Worm (Caenorhabditis elegans) whole organism, young adult: ENCODE results near the gene W02A2.5.

Experiments used
- B0336.3 ChIP-seq: fragments of 200-800 bp; sonication (Bioruptor generic); IDR thresholded peaks from 2 replicates; pipeline ENCODE4 v1.3.6; 2022; ENCODE audit warnings: missing genetic modification characterization, missing compliant biosample characterization
- T07F8.4 ChIP-seq: sonication (generic microtip); optimal IDR thresholded peaks from 2 replicates; lab custom pipeline; 2016; ENCODE audit warnings: mild to moderate bottlenecking, missing genetic modification characterization, moderate library complexity, missing compliant biosample characterization
- T26A5.8 ChIP-seq: sonication (generic microtip); optimal IDR thresholded peaks from 2 replicates; lab custom pipeline; 2016; ENCODE audit warnings: missing genetic modification characterization, missing compliant biosample characterization
- Y53G8AR.9 ChIP-seq: fragments of 200-800 bp; sonication (Bioruptor generic); conservative IDR thresholded peaks from 2 replicates; pipeline ENCODE4 v1.3.6; 2022; ENCODE audit warnings: missing genetic modification reagents, missing genetic modification characterization, missing compliant biosample characterization
- ama-1 ChIP-seq, 3 experiments: fragments of 150-350 bp in 1 of 3; sonication (generic microtip) in 2 of 3; optimal IDR thresholded peaks; 2 replicates each; lab custom pipeline; 2014 to 2018; ENCODE audit warnings: missing biosample characterization in 2 of 3, missing genetic modification characterization in 2 of 3, missing genetic modification reagents in 2 of 3
- aptf-3 ChIP-seq: fragments of 200-800 bp; sonication (Bioruptor generic); IDR thresholded peaks from 2 replicates; pipeline ENCODE4 v1.3.6; 2022; ENCODE audit warnings: missing genetic modification characterization, missing compliant biosample characterization
- ceh-27 ChIP-seq: fragments of 200-800 bp; sonication (Bioruptor generic); optimal IDR thresholded peaks from 2 replicates; lab custom pipeline; 2018; ENCODE audit warnings: mild to moderate bottlenecking, missing genetic modification characterization, moderate library complexity, missing compliant biosample characterization
- ceh-40 ChIP-seq: fragments of 200-800 bp; sonication (Bioruptor generic); IDR thresholded peaks from 2 replicates; pipeline ENCODE4 v1.3.6; 2022; ENCODE audit warnings: missing genetic modification characterization, missing compliant biosample characterization
- fkh-3 ChIP-seq: sonication (generic microtip); optimal IDR thresholded peaks from 2 replicates; lab custom pipeline; 2016; ENCODE audit warnings: mild to moderate bottlenecking, missing genetic modification characterization, missing compliant biosample characterization
- lin-35 ChIP-seq, 3 experiments: fragments of 150-350 bp in 2 of 3; sonication (generic microtip) in 1 of 3; optimal IDR thresholded peaks; 2 replicates each; lab custom pipeline; 2014 to 2018; ENCODE audit warnings: missing biosample characterization in 3 of 3, missing genetic modification characterization in 3 of 3, missing genetic modification reagents in 3 of 3
- pha-4 ChIP-seq: fragments of 150-350 bp; sonication (generic microtip); optimal IDR thresholded peaks from 2 replicates; lab custom pipeline; 2014; ENCODE audit warnings: missing biosample characterization, missing genetic modification reagents, missing genetic modification characterization
- sea-2 ChIP-seq: fragments of 200-800 bp; sonication (Bioruptor generic); IDR thresholded peaks from 2 replicates; pipeline ENCODE4 v1.3.6; 2022; ENCODE audit warnings: missing genetic modification characterization, missing compliant biosample characterization

DNA sequence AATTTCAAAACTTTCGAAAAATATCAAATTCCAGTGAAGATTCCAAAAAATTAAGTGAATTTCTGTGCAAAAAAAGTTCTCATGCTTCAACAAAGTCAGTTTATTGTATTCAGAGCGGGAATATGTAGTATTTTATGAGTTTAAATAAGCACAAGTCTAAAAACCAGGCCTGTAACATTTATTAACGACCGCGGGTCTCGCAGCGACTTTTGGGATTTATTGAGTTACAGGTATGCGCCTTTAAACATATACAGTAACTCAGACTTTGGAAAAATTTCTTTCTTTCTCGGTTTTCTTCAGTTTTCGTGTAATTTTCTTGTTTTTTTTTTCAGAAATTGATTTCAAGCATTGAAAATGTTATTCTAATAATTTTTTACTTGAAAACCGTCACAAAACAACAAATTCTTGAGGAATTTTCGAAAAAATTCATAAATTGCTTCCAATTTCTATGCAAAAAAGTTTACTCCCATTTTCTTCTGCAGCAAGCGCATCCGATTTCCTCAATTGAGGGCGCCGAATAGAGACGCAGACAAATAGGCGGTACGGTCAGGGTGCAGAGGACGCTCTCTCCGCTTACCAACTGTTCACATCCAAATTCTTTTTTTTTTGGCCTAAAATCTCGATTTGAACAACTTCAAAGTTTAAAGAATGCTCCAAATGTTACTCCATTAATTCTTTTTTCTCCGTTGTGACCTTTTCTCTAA is 31.2 kb upstream of the W02A2.5 start:
- no peak for TF ChIP-seq lin-35 (GFP tag; optimal IDR thresholded peaks at IDR 0.05; lab: Kevin White, UChicago)
- TF ChIP-seq aptf-3 (GFP tag; lab: Robert Waterston, UW) = no peak
- no peak for TF ChIP-seq T26A5.8 (tag; lab: Kevin White, UChicago)
- no peak for TF ChIP-seq B0336.3
- no peak for TF ChIP-seq sea-2
- TF ChIP-seq Y53G8AR.9 (GFP tag; lab: Robert Waterston, UW) = peak; percentile 54; the same call in 1 of the 2 replicates
- no peak for TF ChIP-seq ama-1 (optimal IDR thresholded peaks at IDR 0.05; lab: Kevin White, UChicago)
- TF ChIP-seq ama-1 (GFP tag; optimal IDR thresholded peaks at IDR 0.05; lab: Kevin White, UChicago) = no peak
- TF ChIP-seq pha-4 (tag; lab: Kevin White, UChicago) = no peak
- TF ChIP-seq ceh-40 (GFP tag; lab: Robert Waterston, UW) = no peak
- TF ChIP-seq T07F8.4 (tag; lab: Kevin White, UChicago) = no peak
- no peak for TF ChIP-seq ceh-27 (GFP tag; lab: Kevin White, UChicago)
- no peak for TF ChIP-seq fkh-3 (tag; lab: Kevin White, UChicago)
